Fruit fly (Drosophila melanogaster) whole organism, wandering third instar larva: Measurements from ENCODE around the gene CG1632.
A peak's percentile ranks its signal among the peaks of the same experiment; 100 is the strongest.

Source experiments
- CG32264 ChIP-seq: fragments of 200-800 bp; sonication (Bioruptor generic); optimal IDR thresholded peaks from 2 replicates; lab custom pipeline; 2016; ENCODE audit warnings: missing biosample characterization, missing genetic modification characterization
- CG9705 ChIP-seq: fragments of 200-800 bp; sonication (Bioruptor generic); optimal IDR thresholded peaks from 2 replicates; lab custom pipeline; 2018; ENCODE audit warnings: missing biosample characterization, mild to moderate bottlenecking, missing genetic modification characterization
- Dfd ChIP-seq: fragments of >200 bp; optimal IDR thresholded peaks from 2 replicates; lab custom pipeline; 2017; ENCODE audit warnings: missing biosample characterization, missing genetic modification characterization
- Dif ChIP-seq: fragments of 200-275, 200-300 bp; sonication (Bioruptor generic); optimal IDR thresholded peaks from 2 replicates; lab custom pipeline; 2018; ENCODE audit warnings: missing biosample characterization, missing genetic modification characterization; ENCODE audit not compliant: partially characterized antibody
- GATAd ChIP-seq: sonication (Bioruptor generic); optimal IDR thresholded peaks from 2 replicates; lab custom pipeline; 2016; ENCODE audit warnings: missing biosample characterization, missing genetic modification characterization
- HLH106 ChIP-seq: fragments of 200-800 bp; optimal IDR thresholded peaks from 3 replicates; lab custom pipeline; 2019; ENCODE audit warnings: missing biosample characterization, mild to moderate bottlenecking, missing genetic modification characterization, moderate library complexity
- Hr78 ChIP-seq: fragments of >200 bp; optimal IDR thresholded peaks from 2 replicates; lab custom pipeline; 2017; ENCODE audit warnings: missing biosample characterization, missing genetic modification characterization
- Hr83 ChIP-seq: fragments of 200-300 bp; sonication (Bioruptor generic); optimal IDR thresholded peaks from 2 replicates; lab custom pipeline; 2016; ENCODE audit warnings: missing biosample characterization, mild to moderate bottlenecking, missing genetic modification characterization, moderate library complexity; ENCODE audit not compliant: poor library complexity, severe bottlenecking
- Jra ChIP-seq: sonication (Bioruptor generic); optimal IDR thresholded peaks from 2 replicates; lab custom pipeline; 2016; ENCODE audit warnings: missing biosample characterization, missing genetic modification characterization
- Mio ChIP-seq: sonication (Bioruptor generic); optimal IDR thresholded peaks from 2 replicates; lab custom pipeline; 2016; ENCODE audit warnings: missing biosample characterization, missing genetic modification characterization
- Myc ChIP-seq: fragments of >200 bp; optimal IDR thresholded peaks from 2 replicates; lab custom pipeline; 2017
- N ChIP-seq: fragments of >200 bp; optimal IDR thresholded peaks from 2 replicates; lab custom pipeline; 2018; ENCODE audit warnings: missing biosample characterization, missing external identifiers, missing genetic modification characterization
- OdsH ChIP-seq: fragments of 200-800 bp; sonication (Bioruptor generic); optimal IDR thresholded peaks from 2 replicates; lab custom pipeline; 2016; ENCODE audit warnings: missing biosample characterization, mild to moderate bottlenecking, missing genetic modification characterization
- Rel ChIP-seq, 2 experiments: fragments of 200-800 bp; sonication (Bioruptor generic) in 1 of 2; optimal IDR thresholded peaks; 2 replicates in 1 of 2; 3 replicates in 1 of 2; lab custom pipeline; 2016 to 2019; ENCODE audit warnings: mild to moderate bottlenecking in 2 of 2, missing biosample characterization in 2 of 2, missing genetic modification characterization in 2 of 2, moderate library complexity in 1 of 2
- Sp1 ChIP-seq: fragments of 200-800 bp; sonication (Bioruptor generic); optimal IDR thresholded peaks from 3 replicates; lab custom pipeline; 2019; ENCODE audit warnings: missing biosample characterization, mild to moderate bottlenecking, missing genetic modification characterization, moderate library complexity
- Vsx2 ChIP-seq: fragments of 200-300, 225-300 bp; sonication (Bioruptor generic); optimal IDR thresholded peaks from 2 replicates; lab custom pipeline; 2018; ENCODE audit warnings: missing biosample characterization, missing genetic modification characterization; ENCODE audit not compliant: partially characterized antibody
- br ChIP-seq: fragments of 200-800 bp; sonication (Bioruptor generic); optimal IDR thresholded peaks from 2 replicates; lab custom pipeline; 2016; ENCODE audit warnings: missing biosample characterization, missing genetic modification characterization
- brk ChIP-seq: fragments of 200-800 bp; sonication (Bioruptor generic); optimal IDR thresholded peaks from 2 replicates; lab custom pipeline; 2016; ENCODE audit warnings: missing biosample characterization, mild to moderate bottlenecking, missing genetic modification characterization
- dmrt93B ChIP-seq: fragments of 200-800 bp; sonication (Bioruptor generic); optimal IDR thresholded peaks from 2 replicates; lab custom pipeline; 2018; ENCODE audit warnings: missing biosample characterization, mild to moderate bottlenecking, missing genetic modification characterization
- ey ChIP-seq: fragments of 200-800 bp; sonication (Bioruptor generic); optimal IDR thresholded peaks from 2 replicates; lab custom pipeline; 2016; ENCODE audit warnings: missing biosample characterization, missing genetic modification characterization
- foxo ChIP-seq, 2 experiments: fragments of 200-800 bp; sonication (Bioruptor generic); optimal IDR thresholded peaks; 2 replicates in 1 of 2; 3 replicates in 1 of 2; lab custom pipeline; 2016 to 2017; ENCODE audit warnings: missing biosample characterization in 2 of 2, missing genetic modification characterization in 2 of 2
- fru ChIP-seq: fragments of 200-800 bp; sonication (Bioruptor generic); optimal IDR thresholded peaks from 3 replicates; lab custom pipeline; 2016; ENCODE audit warnings: missing biosample characterization, mild to moderate bottlenecking, missing genetic modification characterization
- h ChIP-seq: fragments of 200-800 bp; sonication (Bioruptor generic); optimal IDR thresholded peaks from 3 replicates; lab custom pipeline; 2016; ENCODE audit warnings: missing biosample characterization, mild to moderate bottlenecking, missing genetic modification characterization
- pan ChIP-seq: fragments of >200 bp; optimal IDR thresholded peaks from 2 replicates; lab custom pipeline; 2017
- psq ChIP-seq: fragments of 200-800 bp; sonication (Bioruptor generic); optimal IDR thresholded peaks from 3 replicates; lab custom pipeline; 2017; ENCODE audit warnings: missing biosample characterization, mild to moderate bottlenecking, missing genetic modification characterization, moderate library complexity
- rgr ChIP-seq: fragments of 200-800 bp; sonication (Bioruptor generic); optimal IDR thresholded peaks from 3 replicates; lab custom pipeline; 2016; ENCODE audit warnings: missing biosample characterization, mild to moderate bottlenecking, missing genetic modification characterization
- sage ChIP-seq: fragments of 200-800 bp; sonication (Bioruptor generic); optimal IDR thresholded peaks from 2 replicates; lab custom pipeline; 2016; ENCODE audit warnings: missing biosample characterization, mild to moderate bottlenecking, missing genetic modification characterization
- sv ChIP-seq: fragments of 200-800 bp; sonication (Bioruptor generic); optimal IDR thresholded peaks from 3 replicates; lab custom pipeline; 2016; ENCODE audit warnings: missing biosample characterization, missing genetic modification characterization
- tai ChIP-seq: sonication (Bioruptor generic); optimal IDR thresholded peaks from 2 replicates; lab custom pipeline; 2016; ENCODE audit warnings: missing biosample characterization, missing genetic modification characterization
- usp ChIP-seq: fragments of >200 bp; optimal IDR thresholded peaks from 2 replicates; lab custom pipeline; 2017; ENCODE audit warnings: missing biosample characterization, missing genetic modification characterization
- woc ChIP-seq: sonication (Bioruptor generic); optimal IDR thresholded peaks from 2 replicates; lab custom pipeline; 2016; ENCODE audit warnings: missing biosample characterization, mild to moderate bottlenecking, missing genetic modification characterization

CG1632 gene

dm6 chrX:8233915-8234565 is 18.4 kb upstream of the CG1632 start:
- TF ChIP-seq Jra (GFP tag; lab: Kevin White, UChicago) (no peak), pan (lab: Kevin White, UChicago) (no peak), Hr78 (GFP tag; lab: Kevin White, UChicago) (no peak), dmrt93B (GFP tag; lab: Kevin White, UChicago) (no peak), foxo (GFP tag; optimal IDR thresholded peaks at IDR 0.05; lab: Kevin White, UChicago) (no peak), usp (no peak), Rel (GFP tag; optimal IDR thresholded peaks at IDR 0.05; lab: Kevin White, UChicago) (no peak), Rel (tag; optimal IDR thresholded peaks at IDR 0.05; lab: Kevin White, UChicago) (no peak), tai (no peak), N (no peak), brk (no peak), Myc (lab: Kevin White, UChicago) (no peak), rgr (no peak), Mio (GFP tag; lab: Kevin White, UChicago) (no peak), sage (GFP tag; lab: Kevin White, UChicago) (no peak)

dm6 chrX:8240431-8240830 is 12.0 kb upstream of the CG1632 start, which contains the start of gene CG2147:
TSS of gene CG2147 (plus strand) at chrX:8240684.
- no peak for TF ChIP-seq Jra (GFP tag; lab: Kevin White, UChicago)
- no peak for TF ChIP-seq br
- TF ChIP-seq ey (GFP tag; lab: Kevin White, UChicago), result no peak
- peak; percentile 37 for TF ChIP-seq sage (GFP tag; lab: Kevin White, UChicago)

- TF ChIP-seq Vsx2 (GFP tag; lab: Kevin White, UChicago) (no peak), Dif (GFP tag; lab: Kevin White, UChicago) (no peak), N (no peak), CG9705 (GFP tag; lab: Kevin White, UChicago) (no peak), h (peak; percentile 12), rgr (peak; percentile 35), foxo (GFP tag; optimal IDR thresholded peaks at IDR 0.05; lab: Kevin White, UChicago) (no peak), Sp1 (GFP tag; lab: Kevin White, UChicago) (peak; percentile 47), psq (peak; percentile 91), Rel (GFP tag; optimal IDR thresholded peaks at IDR 0.05; lab: Kevin White, UChicago) (no peak), Rel (tag; optimal IDR thresholded peaks at IDR 0.05; lab: Kevin White, UChicago) (peak; percentile 33), pan (lab: Kevin White, UChicago) (no peak)
Measured at dm6 chrX:8242298-8242697, 10.2 kb upstream of the CG1632 start, which contains the start of gene Trxr1. TSS of gene Trxr1 (plus strand) at chrX:8242528.

- TF ChIP-seq OdsH (GFP tag; lab: Kevin White, UChicago) (no peak), psq (peak; percentile 96)
Measured at dm6 chrX:8243251-8243650, 9.2 kb upstream of the CG1632 start.

- TF ChIP-seq Sp1 (GFP tag; lab: Kevin White, UChicago) (peak; percentile 60), foxo (GFP tag; optimal IDR thresholded peaks at IDR 0.05; lab: Kevin White, UChicago) (peak in 1 of 2 experiments; percentile 61), Hr83 (GFP tag; lab: Kevin White, UChicago) (no peak), woc (peak; percentile 54), GATAd (GFP tag; lab: Kevin White, UChicago) (no peak), sv (no peak), Dfd (GFP tag; lab: Kevin White, UChicago) (no peak), h (peak; percentile 68), Hr78 (GFP tag; lab: Kevin White, UChicago) (no peak), CG32264 (peak; percentile 1), OdsH (GFP tag; lab: Kevin White, UChicago) (peak; percentile 62), fru (GFP tag; lab: Kevin White, UChicago) (peak; percentile 69), ey (GFP tag; lab: Kevin White, UChicago) (peak; percentile 56), Myc (lab: Kevin White, UChicago) (no peak), HLH106 (tag; lab: Kevin White, UChicago) (peak; percentile 57), rgr (peak; percentile 65)
Measured at dm6 chrX:8243966-8244895, 8.2 kb upstream of the CG1632 start, which contains the start of gene sni. TSS of gene sni (minus strand) at chrX:8244016.
